Worm (Caenorhabditis elegans): ENCODE measurements around the gene srg-24.

ce11 chrII:3078496-3078895 is 21.9 kb downstream of the srg-24 start, which contains the start of gene copb-1:
- no peak for TF ChIP-seq unc-62 (GFP tag; optimal IDR thresholded peaks at IDR 0.05)
- TF ChIP-seq pha-4 (tag; optimal IDR thresholded peaks at IDR 0.05), result no peak
- no peak for TF ChIP-seq Y53G8AR.9 (GFP tag; conservative IDR thresholded peaks at IDR 0.05)
- no peak for TF ChIP-seq ztf-26 (tag; optimal IDR thresholded peaks at IDR 0.05)
- no peak for TF ChIP-seq B0336.3 (GFP tag; IDR thresholded peaks at IDR 0.05)
- no peak for TF ChIP-seq ztf-3 (GFP tag; optimal IDR thresholded peaks at IDR 0.05)
- no peak for TF ChIP-seq snpc-4 (GFP tag; optimal IDR thresholded peaks at IDR 0.05)
- no peak for TF ChIP-seq snpc-4 (tag; optimal IDR thresholded peaks at IDR 0.05)
- no peak for TF ChIP-seq rcor-1 (GFP tag; IDR thresholded peaks at IDR 0.05)
- no peak for TF ChIP-seq gei-17 (GFP tag; optimal IDR thresholded peaks at IDR 0.05)
- no peak for TF ChIP-seq K12H6.12 (tag; optimal IDR thresholded peaks at IDR 0.05)
- no peak for TF ChIP-seq ekl-4 (GFP tag; IDR thresholded peaks at IDR 0.05)
- TF ChIP-seq ztf-6 (GFP tag; IDR thresholded peaks at IDR 0.05), result no peak
- no peak for TF ChIP-seq T07F8.4 (tag; optimal IDR thresholded peaks at IDR 0.05)
- no peak for TF ChIP-seq madf-8 (GFP tag; conservative IDR thresholded peaks at IDR 0.05)

Measured in whole organism, young adult.